Worm (Caenorhabditis elegans): ENCODE data around the gene josd-1.

- TF ChIP-seq Y48G9A.11 (GFP tag; IDR thresholded peaks at IDR 0.05): peak; percentile 49; the same call in 1 of the 2 replicates
- TF ChIP-seq D1046.2 (GFP tag; IDR thresholded peaks at IDR 0.05): no peak
- TF ChIP-seq zip-11 (GFP tag; IDR thresholded peaks at IDR 0.05): no peak
- TF ChIP-seq pqm-1 (tag; optimal IDR thresholded peaks at IDR 0.05): no peak
Measured at ce11 chrIII:2795442-2796023, 40.9 kb upstream of the josd-1 start.
